Worm (Caenorhabditis elegans): ENCODE data around the gene F53H4.4.

ce11 chrX:15869589-15869988, 3.4 kb downstream of the F53H4.4 start:
- TF ChIP-seq klf-2 (GFP tag; conservative IDR thresholded peaks at IDR 0.05) (no peak), tab-1 (GFP tag; IDR thresholded peaks at IDR 0.05) (no peak), flt-1 (GFP tag; IDR thresholded peaks at IDR 0.05) (no peak)
